Fruit fly (Drosophila melanogaster) whole organism, embryonic: ENCODE results near the gene CG13484.

ENCODE experiments used
- Atf-2 ChIP-seq: fragments of 200-800 bp; sonication (Bioruptor generic); optimal IDR thresholded peaks from 2 replicates; lab custom pipeline; 2016; ENCODE audit warnings: missing biosample characterization, missing genetic modification characterization
- CG10209 ChIP-seq: fragments of 200-800 bp; sonication (Bioruptor generic); optimal IDR thresholded peaks from 3 replicates; lab custom pipeline; 2017; ENCODE audit warnings: missing biosample characterization, mild to moderate bottlenecking, missing genetic modification characterization, missing genetic modification reagents
- CG10431 ChIP-seq: fragments of 200-800 bp; sonication (Bioruptor generic); optimal IDR thresholded peaks from 3 replicates; lab custom pipeline; 2018; ENCODE audit warnings: missing biosample characterization, mild to moderate bottlenecking, missing genetic modification characterization
- CG11398 ChIP-seq: fragments of 200-800 bp; sonication (Bioruptor generic); optimal IDR thresholded peaks from 2 replicates; lab custom pipeline; 2016; ENCODE audit warnings: missing biosample characterization, missing genetic modification characterization
- CG13775 ChIP-seq: fragments of 200-800 bp; sonication (Bioruptor generic); optimal IDR thresholded peaks from 3 replicates; lab custom pipeline; 2017; ENCODE audit warnings: missing biosample characterization, mild to moderate bottlenecking, missing genetic modification characterization
- CG17359 ChIP-seq: fragments of 200-800 bp; sonication (Bioruptor generic); optimal IDR thresholded peaks from 3 replicates; lab custom pipeline; 2018; ENCODE audit warnings: missing biosample characterization, mild to moderate bottlenecking, missing genetic modification characterization, moderate library complexity
- CG17829 ChIP-seq: fragments of 200-800 bp; optimal IDR thresholded peaks from 2 replicates; lab custom pipeline; 2019; ENCODE audit warnings: missing biosample characterization, mild to moderate bottlenecking, missing genetic modification characterization, moderate library complexity
- CG18476 ChIP-seq: fragments of 200-800 bp; sonication (Bioruptor generic); optimal IDR thresholded peaks from 2 replicates; lab custom pipeline; 2016; ENCODE audit warnings: missing biosample characterization, mild to moderate bottlenecking, missing genetic modification characterization
- CG2889 ChIP-seq: fragments of 200-800 bp; sonication (Bioruptor generic); IDR thresholded peaks from 3 replicates; pipeline ENCODE4 v1.3.6; 2022; ENCODE audit warnings: missing biosample characterization, missing genetic modification characterization
- CG3065 ChIP-seq: fragments of 200-800 bp; sonication (Bioruptor generic); optimal IDR thresholded peaks from 2 replicates; lab custom pipeline; 2016; ENCODE audit warnings: missing biosample characterization, missing genetic modification characterization
- CG32532 ChIP-seq: fragments of 200-800 bp; sonication (Bioruptor generic); IDR thresholded peaks from 2 replicates; pipeline ENCODE4 v1.3.6; 2022; ENCODE audit warnings: missing biosample characterization, missing genetic modification characterization
- CG34422 ChIP-seq: fragments of 200-800 bp; sonication (Bioruptor generic); IDR thresholded peaks from 3 replicates; pipeline ENCODE4 v1.3.6; 2022; ENCODE audit warnings: missing biosample characterization, missing genetic modification characterization
- CG6272 ChIP-seq: fragments of 200-800 bp; sonication (Bioruptor generic); IDR thresholded peaks from 2 replicates; pipeline ENCODE4 v1.3.6; 2022; ENCODE audit warnings: missing biosample characterization, missing genetic modification characterization
- CG7271 ChIP-seq: fragments of 200-800 bp; sonication (Bioruptor generic); optimal IDR thresholded peaks from 2 replicates; lab custom pipeline; 2018; ENCODE audit warnings: missing biosample characterization, mild to moderate bottlenecking, missing genetic modification characterization, moderate library complexity
- CG7786 ChIP-seq: fragments of 200-800 bp; sonication (Bioruptor generic); optimal IDR thresholded peaks from 2 replicates; lab custom pipeline; 2016; ENCODE audit warnings: missing biosample characterization, missing genetic modification characterization
- CG7839 ChIP-seq: fragments of 200-800 bp; sonication (Bioruptor generic); optimal IDR thresholded peaks from 3 replicates; lab custom pipeline; 2018; ENCODE audit warnings: missing biosample characterization, mild to moderate bottlenecking, missing genetic modification characterization, moderate library complexity
- CG7987 ChIP-seq: fragments of 200-800 bp; sonication (Bioruptor generic); optimal IDR thresholded peaks from 2 replicates; lab custom pipeline; 2018; ENCODE audit warnings: missing biosample characterization, mild to moderate bottlenecking, missing genetic modification characterization, moderate library complexity
- CG8290 ChIP-seq, 3 experiments: fragments of 200-800 bp; sonication (Bioruptor generic); optimal IDR thresholded peaks; 2 replicates each; lab custom pipeline; 2016 to 2019; ENCODE audit warnings: missing biosample characterization in 3 of 3, missing genetic modification characterization in 3 of 3, mild to moderate bottlenecking in 2 of 3, moderate library complexity in 1 of 3
- CG9932 ChIP-seq: fragments of 200-800 bp; sonication (Bioruptor generic); IDR thresholded peaks from 2 replicates; pipeline ENCODE4 v1.3.6; 2022; ENCODE audit warnings: missing biosample characterization, missing genetic modification characterization
- Camta ChIP-seq: fragments of 200-800 bp; sonication (Bioruptor generic); optimal IDR thresholded peaks from 2 replicates; lab custom pipeline; 2016; ENCODE audit warnings: missing biosample characterization, missing genetic modification characterization
- Chrac-16 ChIP-seq: fragments of 200-800 bp; sonication (Bioruptor generic); optimal IDR thresholded peaks from 3 replicates; lab custom pipeline; 2016; ENCODE audit warnings: missing biosample characterization, missing genetic modification characterization
- Fer2 ChIP-seq: fragments of 200-800 bp; sonication (Bioruptor generic); optimal IDR thresholded peaks from 2 replicates; lab custom pipeline; 2018; ENCODE audit warnings: missing biosample characterization, mild to moderate bottlenecking, missing genetic modification characterization, moderate library complexity
- Fer3 ChIP-seq: fragments of 200-800 bp; sonication (Bioruptor generic); optimal IDR thresholded peaks from 2 replicates; lab custom pipeline; 2018; ENCODE audit warnings: missing biosample characterization, mild to moderate bottlenecking, missing genetic modification characterization, moderate library complexity
- GATAe ChIP-seq: fragments of 200-800 bp; sonication (Bioruptor generic); conservative IDR thresholded peaks from 2 replicates; pipeline ENCODE4 v1.3.6; 2022; ENCODE audit warnings: missing biosample characterization, missing genetic modification characterization
- Lpt ChIP-seq: fragments of >200 bp; optimal IDR thresholded peaks from 2 replicates; lab custom pipeline; 2018; ENCODE audit warnings: missing biosample characterization, missing genetic modification characterization
- Myb ChIP-seq: fragments of 200-800 bp; sonication (Bioruptor generic); optimal IDR thresholded peaks from 2 replicates; lab custom pipeline; 2016; ENCODE audit warnings: missing biosample characterization, missing genetic modification characterization
- Nf-YB ChIP-seq: fragments of 200-800 bp; sonication (Bioruptor generic); optimal IDR thresholded peaks from 3 replicates; lab custom pipeline; 2019; ENCODE audit warnings: missing biosample characterization, mild to moderate bottlenecking, missing genetic modification characterization, moderate library complexity
- NfI ChIP-seq: fragments of 200-800 bp; sonication (Bioruptor generic); optimal IDR thresholded peaks from 3 replicates; lab custom pipeline; 2018; ENCODE audit warnings: missing biosample characterization, mild to moderate bottlenecking, missing genetic modification characterization, moderate library complexity
- Sox102F ChIP-seq: fragments of 200-800 bp; sonication (Bioruptor generic); optimal IDR thresholded peaks from 2 replicates; lab custom pipeline; 2018; ENCODE audit warnings: missing biosample characterization, mild to moderate bottlenecking, missing genetic modification characterization, moderate library complexity
- Taf1 ChIP-seq: fragments of 200-800 bp; sonication (Bioruptor generic); IDR thresholded peaks from 2 replicates; pipeline ENCODE4 v1.3.6; 2022; ENCODE audit warnings: missing biosample characterization, missing genetic modification characterization
- Usf ChIP-seq: fragments of 200-800 bp; sonication (Bioruptor generic); optimal IDR thresholded peaks from 2 replicates; lab custom pipeline; 2017; ENCODE audit warnings: missing genotype, missing biosample characterization, missing genetic modification characterization
- YL-1 ChIP-seq: fragments of 200-800 bp; sonication (Bioruptor generic); optimal IDR thresholded peaks from 3 replicates; lab custom pipeline; 2017; ENCODE audit warnings: missing biosample characterization, mild to moderate bottlenecking, missing genetic modification characterization
- chinmo ChIP-seq: fragments of 200-800 bp; sonication (Bioruptor generic); IDR thresholded peaks from 4 replicates; pipeline ENCODE4 v1.3.6; 2022; ENCODE audit warnings: missing biosample characterization, missing genetic modification characterization; ENCODE audit not compliant: partially characterized antibody
- da ChIP-seq: fragments of 200-800 bp; sonication (Bioruptor generic); optimal IDR thresholded peaks from 2 replicates; lab custom pipeline; 2016; ENCODE audit warnings: missing biosample characterization, missing genetic modification characterization
- fd102C ChIP-seq: fragments of 200-800 bp; sonication (Bioruptor generic); optimal IDR thresholded peaks from 2 replicates; lab custom pipeline; 2018; ENCODE audit warnings: missing biosample characterization, mild to moderate bottlenecking, missing genetic modification characterization, moderate library complexity
- fu2 ChIP-seq: fragments of 200-800 bp; sonication (Bioruptor generic); optimal IDR thresholded peaks from 2 replicates; lab custom pipeline; 2016; ENCODE audit warnings: missing biosample characterization, missing genetic modification characterization
- gfzf ChIP-seq: fragments of 200-800 bp; sonication (Bioruptor generic); optimal IDR thresholded peaks from 2 replicates; lab custom pipeline; 2016; ENCODE audit warnings: missing biosample characterization, mild to moderate bottlenecking, missing genetic modification characterization, moderate library complexity
- gt ChIP-seq: fragments of 200-800 bp; sonication (Bioruptor generic); IDR thresholded peaks from 2 replicates; pipeline ENCODE4 v1.3.6; 2022; ENCODE audit warnings: missing biosample characterization, missing genetic modification characterization
- jing ChIP-seq: fragments of 200-800 bp; sonication (Bioruptor generic); optimal IDR thresholded peaks from 2 replicates; lab custom pipeline; 2018; ENCODE audit warnings: missing biosample characterization, mild to moderate bottlenecking, missing genetic modification characterization
- lov ChIP-seq, 2 experiments: fragments of 200-800 bp in 1 of 2; fragments of >200 bp in 1 of 2; sonication (Bioruptor generic) in 1 of 2; IDR thresholded peaks in 1 of 2; optimal IDR thresholded peaks in 1 of 2; 2 replicates in 1 of 2; 3 replicates in 1 of 2; pipeline versions ENCODE4 v1.3.6 to Lab custom; 2017 to 2022; ENCODE audit warnings: missing biosample characterization in 1 of 2, missing genetic modification characterization in 1 of 2
- luna ChIP-seq: fragments of 200-800 bp; sonication (Bioruptor generic); optimal IDR thresholded peaks from 2 replicates; lab custom pipeline; 2016; ENCODE audit warnings: missing biosample characterization, missing genetic modification characterization
- phol ChIP-seq: fragments of 200-800 bp; sonication (Bioruptor generic); optimal IDR thresholded peaks from 3 replicates; lab custom pipeline; 2018; ENCODE audit warnings: missing biosample characterization, mild to moderate bottlenecking, missing genetic modification characterization, moderate library complexity
- pros ChIP-seq: fragments of 200-800 bp; sonication (Bioruptor generic); optimal IDR thresholded peaks from 3 replicates; lab custom pipeline; 2019; ENCODE audit warnings: missing biosample characterization, mild to moderate bottlenecking, missing genetic modification characterization, moderate library complexity
- pzg ChIP-seq: fragments of 200-800 bp; sonication (Bioruptor generic); optimal IDR thresholded peaks from 3 replicates; lab custom pipeline; 2018; ENCODE audit warnings: missing biosample characterization, mild to moderate bottlenecking, missing genetic modification characterization, moderate library complexity
- slbo ChIP-seq: fragments of 200-800 bp; sonication (Bioruptor generic); IDR thresholded peaks from 2 replicates; pipeline ENCODE4 v1.3.6; 2022; ENCODE audit warnings: missing biosample characterization, missing genetic modification characterization
- toy ChIP-seq: fragments of 200-800 bp; sonication (Bioruptor generic); IDR thresholded peaks from 2 replicates; pipeline ENCODE4 v1.3.6; 2022; ENCODE audit warnings: missing biosample characterization, missing genetic modification characterization
- vvl ChIP-seq: fragments of 200-800 bp; sonication (Bioruptor generic); IDR thresholded peaks from 2 replicates; pipeline ENCODE4 v1.3.6; 2022; ENCODE audit warnings: missing biosample characterization, missing genetic modification characterization
- z ChIP-seq: fragments of 200-800 bp; sonication (Bioruptor generic); IDR thresholded peaks from 3 replicates; pipeline ENCODE4 v1.3.6; 2022; ENCODE audit warnings: missing biosample characterization, missing genetic modification characterization
- zf30C ChIP-seq: fragments of 200-800 bp; sonication (Bioruptor generic); optimal IDR thresholded peaks from 3 replicates; lab custom pipeline; 2018; ENCODE audit warnings: missing biosample characterization, mild to moderate bottlenecking, missing genetic modification characterization

Gene CG13484

dm6 chr3L:14055815-14056516 is 3.1 kb upstream of the CG13484 start (continued):
- TF ChIP-seq CG10209 (GFP tag; lab: Kevin White, UChicago), result peak; percentile 45
- no peak for TF ChIP-seq CG7839 (tag; lab: Kevin White, UChicago)
- peak; percentile 62 for TF ChIP-seq vvl
- TF ChIP-seq fu2 (GFP tag; lab: Kevin White, UChicago), result no peak
- no peak for TF ChIP-seq Fer2 (tag; lab: Kevin White, UChicago)
- TF ChIP-seq CG9932, result no peak
- no peak for TF ChIP-seq Usf (GFP tag; lab: Kevin White, UChicago)
- TF ChIP-seq slbo (GFP tag; lab: Robert Waterston, UW), result no peak
- no peak for TF ChIP-seq Camta (GFP tag; lab: Kevin White, UChicago)
- no peak for TF ChIP-seq NfI
- no peak for TF ChIP-seq Fer3 (tag; lab: Kevin White, UChicago)
- TF ChIP-seq YL-1 (GFP tag; lab: Kevin White, UChicago), result no peak
- TF ChIP-seq Chrac-16, result no peak
- no peak for TF ChIP-seq fd102C (GFP tag; lab: Kevin White, UChicago)
- no peak for TF ChIP-seq phol (tag; lab: Kevin White, UChicago)
- TF ChIP-seq toy (GFP tag; lab: Robert Waterston, UW), result no peak
- no peak for TF ChIP-seq CG6272 (GFP tag; lab: Robert Waterston, UW)
- no peak for TF ChIP-seq CG17829
- no peak for TF ChIP-seq CG2889 (GFP tag; lab: Robert Waterston, UW)
- TF ChIP-seq CG7987 (GFP tag; lab: Kevin White, UChicago), result peak; percentile 57
- TF ChIP-seq CG32532 (GFP tag; lab: Robert Waterston, UW), result no peak
- no peak for TF ChIP-seq CG10431
- no peak for TF ChIP-seq luna
- TF ChIP-seq CG18476, result no peak
- TF ChIP-seq Taf1, result no peak
- no peak for TF ChIP-seq z (GFP tag; lab: Robert Waterston, UW)
- TF ChIP-seq gfzf (GFP tag; lab: Kevin White, UChicago), result no peak
- no peak for TF ChIP-seq zf30C (GFP tag; lab: Kevin White, UChicago)
- no peak for TF ChIP-seq da (GFP tag; lab: Kevin White, UChicago)
- no peak for TF ChIP-seq CG13775
- TF ChIP-seq jing, result no peak
- TF ChIP-seq CG3065, result no peak
- no peak for TF ChIP-seq CG8290 (GFP tag; optimal IDR thresholded peaks at IDR 0.05; lab: Kevin White, UChicago)
- peak in 1 of 2 experiments; percentile 52 for TF ChIP-seq CG8290 (tag; optimal IDR thresholded peaks at IDR 0.05; lab: Kevin White, UChicago)
- TF ChIP-seq lov (optimal IDR thresholded peaks at IDR 0.05; lab: Kevin White, UChicago), result no peak
- no peak for TF ChIP-seq lov (GFP tag; IDR thresholded peaks at IDR 0.05; lab: Robert Waterston, UW)
- TF ChIP-seq CG7271 (tag; lab: Kevin White, UChicago), result no peak
- TF ChIP-seq chinmo (GFP tag; lab: Robert Waterston, UW), result peak; percentile 86; the same call in 2 of the 4 replicates
- TF ChIP-seq gt (GFP tag; lab: Robert Waterston, UW), result no peak
- no peak for TF ChIP-seq CG17359 (tag; lab: Kevin White, UChicago)
- TF ChIP-seq Sox102F, result no peak
- no peak for TF ChIP-seq Nf-YB
- no peak for TF ChIP-seq Lpt
- no peak for TF ChIP-seq GATAe (GFP tag; lab: Robert Waterston, UW)
- no peak for TF ChIP-seq CG34422
- no peak for TF ChIP-seq CG11398 (GFP tag; lab: Kevin White, UChicago)
- no peak for TF ChIP-seq pzg (GFP tag; lab: Kevin White, UChicago)
- TF ChIP-seq Atf-2 (GFP tag; lab: Kevin White, UChicago), result no peak
- peak; percentile 58 for TF ChIP-seq pros (GFP tag; lab: Kevin White, UChicago)
- TF ChIP-seq Myb (GFP tag; lab: Kevin White, UChicago), result no peak
- no peak for TF ChIP-seq CG7786 (GFP tag; lab: Kevin White, UChicago)
